Worm (Caenorhabditis elegans): Measurements from ENCODE around the gene F53H4.4.

DNA sequence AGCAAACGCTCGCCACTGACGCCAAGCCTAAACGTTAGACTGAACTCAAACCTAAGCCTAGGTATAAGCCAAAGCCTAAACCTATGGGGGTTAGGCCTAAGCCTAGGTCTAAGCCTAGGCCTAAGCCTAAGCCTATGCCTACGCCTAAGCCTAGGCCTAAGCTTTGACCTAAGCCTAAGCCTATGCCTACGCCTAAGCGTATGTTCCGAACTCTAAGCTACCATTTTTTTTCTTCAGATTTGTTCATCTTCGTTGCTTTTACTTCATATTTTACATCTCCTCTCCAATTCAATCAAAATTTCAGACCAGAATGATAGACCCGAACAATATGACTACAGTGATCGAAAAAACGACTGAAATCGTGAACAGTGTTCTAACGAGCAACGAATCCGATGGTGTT lies 44.1 kb downstream of the F53H4.4 start, which contains the start of gene npr-33:
- TF ChIP-seq mdl-1 (tag; optimal IDR thresholded peaks at IDR 0.05) (no peak), fkh-10 (GFP tag; optimal IDR thresholded peaks at IDR 0.05) (no peak), ztf-4 (tag; optimal IDR thresholded peaks at IDR 0.05) (no peak), pqm-1 (tag; optimal IDR thresholded peaks at IDR 0.05) (no peak), aly-2 (tag; optimal IDR thresholded peaks at IDR 0.05) (no peak), elt-3 (tag; optimal IDR thresholded peaks at IDR 0.05) (no peak), mep-1 (tag; optimal IDR thresholded peaks at IDR 0.05) (no peak), lin-13 (GFP tag; optimal IDR thresholded peaks at IDR 0.05) (no peak), elt-2 (tag; optimal IDR thresholded peaks at IDR 0.05) (no peak), unc-98 (GFP tag; IDR thresholded peaks at IDR 0.05) (no peak), rnt-1 (tag; optimal IDR thresholded peaks at IDR 0.05) (no peak), unc-62 (GFP tag; optimal IDR thresholded peaks at IDR 0.05) (no peak)
